Fruit fly (Drosophila melanogaster) whole organism, embryonic: Measurements from ENCODE around the gene slf.

Source experiments
- ATbp ChIP-seq: fragments of 200-800 bp; sonication (Bioruptor generic); optimal IDR thresholded peaks from 2 replicates; lab custom pipeline; 2017; ENCODE audit warnings: missing biosample characterization, mild to moderate bottlenecking, missing genetic modification characterization, missing genetic modification reagents
- CG11695 ChIP-seq: fragments of 200-800 bp; sonication (Bioruptor generic); IDR thresholded peaks from 3 replicates; pipeline ENCODE4 v1.3.6; 2022; ENCODE audit warnings: missing biosample characterization, missing genetic modification characterization
- CG12071 ChIP-seq: fragments of 200-800 bp; sonication (Bioruptor generic); optimal IDR thresholded peaks from 3 replicates; lab custom pipeline; 2018; ENCODE audit warnings: missing biosample characterization, mild to moderate bottlenecking, missing genetic modification characterization
- CG12104 ChIP-seq: fragments of 200-800 bp; sonication (Bioruptor generic); optimal IDR thresholded peaks from 3 replicates; lab custom pipeline; 2016; ENCODE audit warnings: missing biosample characterization, missing genetic modification characterization
- CG12155 ChIP-seq: fragments of 200-800 bp; sonication (Bioruptor generic); optimal IDR thresholded peaks from 3 replicates; lab custom pipeline; 2016; ENCODE audit warnings: missing biosample characterization, missing genetic modification characterization
- CG1233 ChIP-seq: fragments of 200-800 bp; sonication (Bioruptor generic); optimal IDR thresholded peaks from 4 replicates; lab custom pipeline; 2018; ENCODE audit warnings: missing biosample characterization, mild to moderate bottlenecking, missing genetic modification characterization
- CG13296 ChIP-seq: fragments of 200-800 bp; sonication (Bioruptor generic); optimal IDR thresholded peaks from 3 replicates; lab custom pipeline; 2018; ENCODE audit warnings: missing biosample characterization, mild to moderate bottlenecking, missing genetic modification characterization
- CG14667 ChIP-seq: fragments of 200-800 bp; sonication (Bioruptor generic); IDR thresholded peaks from 2 replicates; pipeline ENCODE4 v1.3.6; 2022; ENCODE audit warnings: missing biosample characterization, missing genetic modification characterization
- CG15514 ChIP-seq: fragments of 200-800 bp; sonication (Bioruptor generic); optimal IDR thresholded peaks from 3 replicates; lab custom pipeline; 2017; ENCODE audit warnings: missing biosample characterization, missing genetic modification characterization, mild to moderate bottlenecking, moderate library complexity, missing genetic modification reagents
- CG1602 ChIP-seq: fragments of 200-800 bp; sonication (Bioruptor generic); optimal IDR thresholded peaks from 3 replicates; lab custom pipeline; 2016; ENCODE audit warnings: missing biosample characterization, missing genetic modification characterization
- CG17829 ChIP-seq: fragments of 200-800 bp; optimal IDR thresholded peaks from 2 replicates; lab custom pipeline; 2019; ENCODE audit warnings: missing biosample characterization, mild to moderate bottlenecking, missing genetic modification characterization, moderate library complexity
- CG4424 ChIP-seq: fragments of 200-800 bp; sonication (Bioruptor generic); optimal IDR thresholded peaks from 3 replicates; lab custom pipeline; 2016; ENCODE audit warnings: missing biosample characterization, missing genetic modification characterization
- CG4707 ChIP-seq: fragments of 200-800 bp; sonication (Bioruptor generic); optimal IDR thresholded peaks from 2 replicates; lab custom pipeline; 2018; ENCODE audit warnings: missing biosample characterization, mild to moderate bottlenecking, missing genetic modification characterization, moderate library complexity
- CG6683 ChIP-seq: fragments of 200-800 bp; sonication (Bioruptor generic); optimal IDR thresholded peaks from 2 replicates; lab custom pipeline; 2017; ENCODE audit warnings: missing biosample characterization, mild to moderate bottlenecking, missing genetic modification characterization, missing genetic modification reagents
- CG6765 ChIP-seq: fragments of 200-800 bp; sonication (Bioruptor generic); optimal IDR thresholded peaks from 3 replicates; lab custom pipeline; 2017; ENCODE audit warnings: missing biosample characterization, mild to moderate bottlenecking, missing genetic modification characterization
- CG7745 ChIP-seq: fragments of 200-800 bp; sonication (Bioruptor generic); optimal IDR thresholded peaks from 2 replicates; lab custom pipeline; 2018; ENCODE audit warnings: missing biosample characterization, mild to moderate bottlenecking, missing genetic modification characterization, moderate library complexity
- CG9817 ChIP-seq: fragments of 200-800 bp; sonication (Bioruptor generic); optimal IDR thresholded peaks from 2 replicates; lab custom pipeline; 2018; ENCODE audit warnings: missing biosample characterization, mild to moderate bottlenecking, missing genetic modification characterization, moderate library complexity
- Dll ChIP-seq: fragments of 200-800 bp; sonication (Bioruptor generic); IDR thresholded peaks from 4 replicates; pipeline ENCODE4 v1.3.6; 2022; ENCODE audit warnings: missing biosample characterization, missing genetic modification characterization; ENCODE audit not compliant: partially characterized antibody
- Ets97D ChIP-seq: fragments of 200-800 bp; sonication (Bioruptor generic); optimal IDR thresholded peaks from 3 replicates; lab custom pipeline; 2016; ENCODE audit warnings: missing biosample characterization, missing genetic modification characterization
- Fer2 ChIP-seq: fragments of 200-800 bp; sonication (Bioruptor generic); optimal IDR thresholded peaks from 2 replicates; lab custom pipeline; 2018; ENCODE audit warnings: missing biosample characterization, mild to moderate bottlenecking, missing genetic modification characterization, moderate library complexity
- Fer3 ChIP-seq: fragments of 200-800 bp; sonication (Bioruptor generic); optimal IDR thresholded peaks from 2 replicates; lab custom pipeline; 2018; ENCODE audit warnings: missing biosample characterization, mild to moderate bottlenecking, missing genetic modification characterization, moderate library complexity
- Gsc ChIP-seq: fragments of 200-800 bp; sonication (Bioruptor generic); IDR thresholded peaks from 2 replicates; pipeline ENCODE4 v1.3.6; 2022; ENCODE audit warnings: missing biosample characterization, missing genetic modification characterization
- H15 ChIP-seq: fragments of 200-800 bp; sonication (Bioruptor generic); IDR thresholded peaks from 3 replicates; pipeline ENCODE4 v1.3.6; 2022; ENCODE audit warnings: missing biosample characterization, missing genetic modification characterization
- HHEX ChIP-seq: fragments of 200-800 bp; sonication (Bioruptor generic); optimal IDR thresholded peaks from 3 replicates; lab custom pipeline; 2017; ENCODE audit warnings: missing biosample characterization, mild to moderate bottlenecking, missing genetic modification characterization, missing genetic modification reagents
- HLH4C ChIP-seq: fragments of 200-800 bp; sonication (Bioruptor generic); IDR thresholded peaks from 3 replicates; pipeline ENCODE4 v1.3.6; 2022; ENCODE audit warnings: missing biosample characterization, missing genetic modification characterization; ENCODE audit not compliant: partially characterized antibody
- HmgD ChIP-seq: fragments of 200-800 bp; sonication (Bioruptor generic); optimal IDR thresholded peaks from 3 replicates; lab custom pipeline; 2016; ENCODE audit warnings: missing biosample characterization, missing genetic modification characterization
- Kr ChIP-seq: fragments of 200-800 bp; sonication (Bioruptor generic); optimal IDR thresholded peaks from 2 replicates; lab custom pipeline; 2017; ENCODE audit warnings: missing biosample characterization, mild to moderate bottlenecking, missing genetic modification characterization
- Oaz ChIP-seq: fragments of 200-800 bp; sonication (Bioruptor generic); IDR thresholded peaks from 2 replicates; pipeline ENCODE4 v1.3.6; 2022; ENCODE audit warnings: missing biosample characterization, missing genetic modification characterization
- Opbp ChIP-seq: fragments of 200-800 bp; sonication (Bioruptor generic); IDR thresholded peaks from 3 replicates; pipeline ENCODE4 v1.3.6; 2022; ENCODE audit warnings: missing biosample characterization, missing genetic modification characterization; ENCODE audit not compliant: partially characterized antibody
- Rx ChIP-seq: fragments of 200-800 bp; sonication (Bioruptor generic); IDR thresholded peaks from 2 replicates; pipeline ENCODE4 v1.3.6; 2022; ENCODE audit warnings: missing biosample characterization, missing genetic modification characterization
- Six4 ChIP-seq: fragments of 200-800 bp; sonication (Bioruptor generic); optimal IDR thresholded peaks from 2 replicates; lab custom pipeline; 2016; ENCODE audit warnings: missing biosample characterization, missing genetic modification characterization
- Spps ChIP-seq: fragments of 200-800 bp; sonication (Bioruptor generic); optimal IDR thresholded peaks from 2 replicates; lab custom pipeline; 2018; ENCODE audit warnings: missing biosample characterization, mild to moderate bottlenecking, missing genetic modification characterization
- Sry-δ ChIP-seq: fragments of 200-800 bp; sonication (Bioruptor generic); optimal IDR thresholded peaks from 2 replicates; lab custom pipeline; 2016; ENCODE audit warnings: missing biosample characterization, missing genetic modification characterization
- cato ChIP-seq: fragments of 200-800 bp; sonication (Bioruptor generic); optimal IDR thresholded peaks from 2 replicates; lab custom pipeline; 2016; ENCODE audit warnings: missing biosample characterization, missing genetic modification characterization, borderline replicate concordance
- chif ChIP-seq, 2 experiments: fragments of 200-800 bp; sonication (Bioruptor generic); optimal IDR thresholded peaks; 3 replicates each; lab custom pipeline; 2016; ENCODE audit warnings: missing biosample characterization in 2 of 2, missing genetic modification characterization in 2 of 2
- chinmo ChIP-seq: fragments of 200-800 bp; sonication (Bioruptor generic); IDR thresholded peaks from 4 replicates; pipeline ENCODE4 v1.3.6; 2022; ENCODE audit warnings: missing biosample characterization, missing genetic modification characterization; ENCODE audit not compliant: partially characterized antibody
- dan ChIP-seq: fragments of 200-800 bp; sonication (Bioruptor generic); IDR thresholded peaks from 2 replicates; pipeline ENCODE4 v1.3.6; 2022; ENCODE audit warnings: missing biosample characterization, missing genetic modification characterization
- en ChIP-seq: fragments of 200-800 bp; sonication (Bioruptor generic); optimal IDR thresholded peaks from 2 replicates; lab custom pipeline; 2016; ENCODE audit warnings: missing biosample characterization, missing genetic modification characterization
- ftz-f1 ChIP-seq: fragments of 200-800 bp; sonication (Bioruptor generic); optimal IDR thresholded peaks from 2 replicates; lab custom pipeline; 2016; ENCODE audit warnings: missing biosample characterization, missing genetic modification characterization
- lbe ChIP-seq: fragments of 200-800 bp; sonication (Bioruptor generic); optimal IDR thresholded peaks from 2 replicates; lab custom pipeline; 2016; ENCODE audit warnings: missing biosample characterization, mild to moderate bottlenecking, missing genetic modification characterization
- nerfin-1 ChIP-seq: fragments of 200-800 bp; sonication (Bioruptor generic); optimal IDR thresholded peaks from 3 replicates; lab custom pipeline; 2019; ENCODE audit warnings: missing biosample characterization, mild to moderate bottlenecking, missing genetic modification characterization, moderate library complexity
- pita ChIP-seq: fragments of 200-800 bp; sonication (Bioruptor generic); optimal IDR thresholded peaks from 2 replicates; lab custom pipeline; 2017; ENCODE audit warnings: missing biosample characterization, mild to moderate bottlenecking, missing genetic modification characterization
- psq ChIP-seq: fragments of 200-800 bp; sonication (Bioruptor generic); optimal IDR thresholded peaks from 2 replicates; lab custom pipeline; 2017; ENCODE audit warnings: missing biosample characterization, missing genetic modification characterization
- pum ChIP-seq: fragments of 200-800 bp; sonication (Bioruptor generic); optimal IDR thresholded peaks from 2 replicates; lab custom pipeline; 2016; ENCODE audit warnings: missing biosample characterization, missing genetic modification characterization
- rib ChIP-seq: fragments of 200-800 bp; sonication (Bioruptor generic); IDR thresholded peaks from 2 replicates; pipeline ENCODE4 v1.3.6; 2022; ENCODE audit warnings: missing biosample characterization, missing genetic modification characterization
- seq ChIP-seq: fragments of 200-800 bp; sonication (Bioruptor generic); IDR thresholded peaks from 2 replicates; pipeline ENCODE4 v1.3.6; 2022; ENCODE audit warnings: missing biosample characterization, missing genetic modification characterization
- stwl ChIP-seq: fragments of 200-800 bp; sonication (Bioruptor generic); optimal IDR thresholded peaks from 3 replicates; lab custom pipeline; 2018; ENCODE audit warnings: missing biosample characterization, mild to moderate bottlenecking, missing genetic modification characterization, moderate library complexity
- sug ChIP-seq: fragments of 200-800 bp; optimal IDR thresholded peaks from 2 replicates; lab custom pipeline; 2019; ENCODE audit warnings: missing biosample characterization, mild to moderate bottlenecking, missing genetic modification characterization, moderate library complexity
- vfl ChIP-seq: fragments of 200-800 bp; sonication (Bioruptor generic); optimal IDR thresholded peaks from 2 replicates; lab custom pipeline; 2016; ENCODE audit warnings: missing biosample characterization, missing genetic modification characterization

The slf gene

DNA sequence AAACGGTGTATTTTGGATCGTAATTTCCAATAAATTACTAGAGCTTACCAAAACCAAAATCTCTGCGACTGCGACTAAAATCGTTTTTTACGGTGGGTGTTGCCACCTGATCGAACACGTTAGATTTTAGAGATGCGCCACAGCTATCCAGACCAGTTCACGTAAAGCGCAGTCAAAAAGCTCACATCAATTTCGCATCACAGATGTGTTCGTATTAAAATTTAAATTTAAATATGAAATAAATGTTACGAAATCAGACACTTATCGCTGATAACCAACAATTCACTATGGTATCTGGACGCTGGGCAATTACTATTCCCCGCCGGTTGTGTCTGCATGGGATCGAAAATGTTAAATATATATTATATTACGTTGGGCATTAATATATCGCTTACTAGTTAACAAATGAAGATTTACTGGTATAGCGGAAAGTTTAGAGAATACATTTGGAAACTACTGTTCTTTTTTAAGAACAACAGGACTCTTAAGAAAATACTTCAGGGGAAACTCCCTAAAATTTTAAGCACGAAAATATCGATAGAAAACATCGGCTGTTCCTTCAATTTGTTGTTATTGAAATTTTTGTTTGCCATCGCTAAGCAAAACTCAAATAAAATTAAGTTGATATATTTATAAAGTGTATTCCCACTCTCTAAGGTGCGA lies 45.6 kb upstream of the slf start, which contains the start of the genes mxt and CG11927 (continued):
- peak; percentile 26 for TF ChIP-seq CG12104 (GFP tag; lab: Kevin White, UChicago)
- TF ChIP-seq en (GFP tag; lab: Kevin White, UChicago): no peak
- 0 out of 2 replicates have a peak, but pooled peaks have one; percentile 18 for TF ChIP-seq Gsc (GFP tag; lab: Robert Waterston, UW)
- TF ChIP-seq Six4 (GFP tag; lab: Kevin White, UChicago): peak; percentile 46
- peak; percentile 5 to 23 for TF ChIP-seq chif (GFP tag; optimal IDR thresholded peaks at IDR 0.05; lab: Kevin White, UChicago)
- peak; percentile 17 for TF ChIP-seq CG17829 (tag; lab: Kevin White, UChicago)
- TF ChIP-seq CG12155 (GFP tag; lab: Kevin White, UChicago): peak; percentile 71
- TF ChIP-seq Kr: no peak
- TF ChIP-seq Fer2: peak; percentile 12
- TF ChIP-seq CG12071 (GFP tag; lab: Kevin White, UChicago): no peak
- no peak for TF ChIP-seq CG4707 (GFP tag; lab: Kevin White, UChicago)
- TF ChIP-seq HLH4C (GFP tag; lab: Robert Waterston, UW): peak; percentile 76; the same call in 2 of the 3 replicates
- TF ChIP-seq rib (GFP tag; lab: Robert Waterston, UW): no peak
- TF ChIP-seq HHEX (GFP tag; lab: Kevin White, UChicago): no peak
- 0 out of 4 replicates have a peak, but pooled peaks have one; percentile 63 for TF ChIP-seq chinmo (GFP tag; lab: Robert Waterston, UW)
- peak; percentile 8 for TF ChIP-seq vfl
- no peak for TF ChIP-seq cato (GFP tag; lab: Kevin White, UChicago)
- 0 out of 2 replicates have a peak, but pooled peaks have one; percentile 19 for TF ChIP-seq CG14667 (GFP tag; lab: Robert Waterston, UW)
- no peak for TF ChIP-seq CG6683 (GFP tag; lab: Kevin White, UChicago)
- TF ChIP-seq Spps (tag; lab: Kevin White, UChicago): no peak
- no peak for TF ChIP-seq CG1233
- TF ChIP-seq lbe: no peak
- TF ChIP-seq CG4424 (GFP tag; lab: Kevin White, UChicago): peak; percentile 57
- peak; percentile 41 for TF ChIP-seq Ets97D
- peak; percentile 55 for TF ChIP-seq CG9817 (tag; lab: Kevin White, UChicago)
- TF ChIP-seq psq (GFP tag; lab: Kevin White, UChicago): no peak
- peak; percentile 30 for TF ChIP-seq pum
- TF ChIP-seq CG15514 (GFP tag; lab: Kevin White, UChicago): peak; percentile 94
- peak; percentile 38; the same call in 1 of the 3 replicates for TF ChIP-seq H15 (GFP tag; lab: Robert Waterston, UW)
- TF ChIP-seq ftz-f1: no peak
- TF ChIP-seq Oaz: no peak
- TF ChIP-seq CG1602 (GFP tag; lab: Kevin White, UChicago): peak; percentile 43
- peak; percentile 90 for TF ChIP-seq Opbp (GFP tag; lab: Robert Waterston, UW)
- peak; percentile 49 for TF ChIP-seq sug (tag; lab: Kevin White, UChicago)
- TF ChIP-seq Sry-δ (GFP tag; lab: Kevin White, UChicago): peak; percentile 85
- no peak for TF ChIP-seq CG7745
- no peak for TF ChIP-seq CG6765 (GFP tag; lab: Kevin White, UChicago)
- TF ChIP-seq Dll: peak; percentile 93
- no peak for TF ChIP-seq CG11695
- no peak for TF ChIP-seq seq (GFP tag; lab: Robert Waterston, UW)
- no peak for TF ChIP-seq stwl (tag; lab: Kevin White, UChicago)
- TF ChIP-seq CG13296 (GFP tag; lab: Kevin White, UChicago): no peak
- TF ChIP-seq Fer3 (tag; lab: Kevin White, UChicago): peak; percentile 22
- no peak for TF ChIP-seq dan
- TF ChIP-seq ATbp (GFP tag; lab: Kevin White, UChicago): no peak
- 0 out of 2 replicates have a peak, but pooled peaks have one; percentile 13 for TF ChIP-seq Rx (GFP tag; lab: Robert Waterston, UW)
- no peak for TF ChIP-seq HmgD (GFP tag; lab: Kevin White, UChicago)
- no peak for TF ChIP-seq nerfin-1
- no peak for TF ChIP-seq pita (GFP tag; lab: Kevin White, UChicago)
